Fruit fly (Drosophila melanogaster): ENCODE measurements around the gene CG13458.
A peak's percentile ranks its signal among the peaks of the same experiment; 100 is the strongest.

Gene CG13458

DNA sequence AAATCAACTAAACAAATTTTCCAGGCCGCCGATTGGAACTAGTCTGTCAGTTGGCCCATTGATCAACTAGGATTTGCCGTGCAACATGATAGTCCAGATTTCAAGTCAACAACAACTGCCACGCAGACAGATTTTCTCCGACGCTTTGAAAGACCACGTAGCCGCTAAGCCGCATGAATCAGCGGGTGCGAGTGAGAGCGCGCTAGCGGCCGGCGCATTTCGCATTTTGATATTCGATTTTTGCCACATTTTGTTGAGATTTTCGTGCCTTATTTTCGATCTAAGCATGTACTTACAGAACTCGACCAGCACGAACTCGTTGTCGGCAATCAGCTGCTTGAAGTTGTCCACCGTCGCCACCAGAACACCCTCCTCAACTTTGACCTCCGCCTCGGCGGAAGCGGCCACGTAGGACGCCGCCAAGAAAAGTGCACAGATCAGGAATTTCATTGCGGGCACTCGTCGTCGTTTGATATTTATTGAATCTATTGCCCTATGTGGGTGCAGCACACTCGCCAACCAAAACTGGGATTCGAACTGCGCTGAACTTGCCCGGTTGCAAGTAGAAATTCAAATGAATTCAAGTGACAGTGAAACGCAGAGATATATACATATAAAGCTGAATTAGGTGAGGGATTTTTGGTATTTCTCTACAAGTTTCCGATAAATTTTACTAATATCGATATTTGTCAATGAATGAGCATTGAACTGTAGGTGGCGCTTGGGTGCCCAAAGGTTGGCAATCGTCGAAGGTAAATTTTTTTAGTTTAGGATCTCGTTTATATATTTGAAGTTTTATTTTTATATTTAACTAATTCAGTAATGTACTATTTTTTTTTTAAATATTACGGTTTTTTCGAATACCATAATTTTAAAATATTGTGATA, 28.9 kb downstream of the CG13458 start, which contains the start of gene Pdi (continued):
- TF ChIP-seq Ets65A (GFP tag), result peak; percentile 86
- TF ChIP-seq MESR4 (GFP tag; optimal IDR thresholded peaks at IDR 0.05), result peak; percentile 79
- peak; percentile 84 for TF ChIP-seq Xbp1 (GFP tag; optimal IDR thresholded peaks at IDR 0.05)
- no peak for TF ChIP-seq ham (GFP tag; IDR thresholded peaks at IDR 0.05)
- peak; percentile 57 for TF ChIP-seq Mad (GFP tag; optimal IDR thresholded peaks at IDR 0.05)
- no peak for TF ChIP-seq wor (GFP tag; IDR thresholded peaks at IDR 0.05)
- peak; percentile 51 for TF ChIP-seq gcm2 (GFP tag; optimal IDR thresholded peaks at IDR 0.05)
- 0 out of 2 replicates have a peak, but pooled peaks have one; percentile 41 for TF ChIP-seq CG6272 (GFP tag; IDR thresholded peaks at IDR 0.05)
- peak; percentile 41 for TF ChIP-seq shn (GFP tag; optimal IDR thresholded peaks at IDR 0.05)
- TF ChIP-seq Hr51 (GFP tag; optimal IDR thresholded peaks at IDR 0.05), result no peak
- TF ChIP-seq HLH3B (GFP tag; IDR thresholded peaks at IDR 0.05), result peak; percentile 33; the same call in 1 of the 2 replicates
- TF ChIP-seq CTCF (GFP tag; optimal IDR thresholded peaks at IDR 0.05), result peak; percentile 97
- TF ChIP-seq gce (GFP tag; IDR thresholded peaks at IDR 0.05), result 0 out of 3 replicates have a peak, but pooled peaks have one; percentile 1
- TF ChIP-seq CG2116 (GFP tag; optimal IDR thresholded peaks at IDR 0.05), result peak; percentile 62
- no peak for TF ChIP-seq CG10979 (tag; optimal IDR thresholded peaks at IDR 0.05)
- TF ChIP-seq CG2202 (tag; optimal IDR thresholded peaks at IDR 0.05), result peak; percentile 12
- no peak for TF ChIP-seq CG13123 (GFP tag; optimal IDR thresholded peaks at IDR 0.05)
- peak; percentile 46 for TF ChIP-seq phol (tag; optimal IDR thresholded peaks at IDR 0.05)
- peak; percentile 39; the same call in 2 of the 3 replicates for TF ChIP-seq CG17361 (GFP tag; IDR thresholded peaks at IDR 0.05)
- peak; percentile 58; the same call in 1 of the 2 replicates for TF ChIP-seq inv (GFP tag; IDR thresholded peaks at IDR 0.05; ENCODE audit: partially characterized antibody)
- TF ChIP-seq CG13296 (GFP tag; optimal IDR thresholded peaks at IDR 0.05), result peak; percentile 31
- TF ChIP-seq Eip74EF (GFP tag; optimal IDR thresholded peaks at IDR 0.05), result peak in 1 of 2 experiments; percentile 16
- TF ChIP-seq al (GFP tag; IDR thresholded peaks at IDR 0.05), result no peak
- peak; percentile 44 for TF ChIP-seq PHDP (tag; optimal IDR thresholded peaks at IDR 0.05)
- peak; percentile 79 for TF ChIP-seq stwl (tag; optimal IDR thresholded peaks at IDR 0.05)
- TF ChIP-seq chif (GFP tag; optimal IDR thresholded peaks at IDR 0.05), result peak in 1 of 2 experiments; percentile 39
- peak; percentile 62 for TF ChIP-seq Dp (GFP tag; optimal IDR thresholded peaks at IDR 0.05)
- no peak for TF ChIP-seq CG14965 (GFP tag; optimal IDR thresholded peaks at IDR 0.05; ENCODE audit: borderline replicate concordance)
- TF ChIP-seq Hmr (GFP tag; optimal IDR thresholded peaks at IDR 0.05), result peak; percentile 53
- TF ChIP-seq CG4854 (GFP tag; optimal IDR thresholded peaks at IDR 0.05), result peak; percentile 12
- TF ChIP-seq ftz-f1 (GFP tag; optimal IDR thresholded peaks at IDR 0.05), result peak; percentile 28
- peak; percentile 12 for TF ChIP-seq exex (tag; optimal IDR thresholded peaks at IDR 0.05)
- TF ChIP-seq CG13624 (GFP tag; optimal IDR thresholded peaks at IDR 0.05), result peak; percentile 43
- TF ChIP-seq NFAT (GFP tag; IDR thresholded peaks at IDR 0.05), result no peak
- TF ChIP-seq Adf1 (GFP tag; IDR thresholded peaks at IDR 0.05), result 0 out of 2 replicates have a peak, but pooled peaks have one; percentile 7
- peak; percentile 54 for TF ChIP-seq ato (GFP tag; IDR thresholded peaks at IDR 0.05; ENCODE audit: partially characterized antibody)
- peak; percentile 17 for TF ChIP-seq CG12155 (GFP tag; optimal IDR thresholded peaks at IDR 0.05)
- peak in 1 of 2 experiments; percentile 99 for TF ChIP-seq Hr78 (GFP tag; optimal IDR thresholded peaks at IDR 0.05)
- peak; percentile 45 for TF ChIP-seq CG32532 (GFP tag; IDR thresholded peaks at IDR 0.05)
- TF ChIP-seq CG12071 (GFP tag; optimal IDR thresholded peaks at IDR 0.05), result no peak
- TF ChIP-seq bcd (GFP tag; optimal IDR thresholded peaks at IDR 0.05), result peak; percentile 34
- TF ChIP-seq Spps (tag; optimal IDR thresholded peaks at IDR 0.05), result peak; percentile 16
- peak; percentile 7 for TF ChIP-seq CG1792 (GFP tag; optimal IDR thresholded peaks at IDR 0.05)
- peak; percentile 65 for TF ChIP-seq Ets97D (GFP tag; optimal IDR thresholded peaks at IDR 0.05)
- peak; percentile 25; the same call in 1 of the 2 replicates for TF ChIP-seq ssp (GFP tag; IDR thresholded peaks at IDR 0.05)
- peak; percentile 45 for TF ChIP-seq D19A (tag; optimal IDR thresholded peaks at IDR 0.05)
- peak; percentile 64 for TF ChIP-seq pfk (GFP tag; optimal IDR thresholded peaks at IDR 0.05)
- peak; percentile 40; the same call in 1 of the 3 replicates for TF ChIP-seq row (GFP tag; IDR thresholded peaks at IDR 0.05)

Data from whole organism, embryonic.